Worm (Caenorhabditis elegans) whole organism, L4 larva: ENCODE measurements around the gene D1005.2.

Experiments
- R02D3.7 ChIP-seq: fragments of 150-350 bp; sonication (generic microtip); optimal IDR thresholded peaks from 3 replicates; lab custom pipeline; 2014; ENCODE audit warnings: missing biosample characterization, missing genetic modification characterization
- ZK546.5 ChIP-seq, 2 experiments: sonication (generic microtip); optimal IDR thresholded peaks; 2 replicates each; lab custom pipeline; 2017; ENCODE audit warnings: missing biosample characterization in 2 of 2, missing genetic modification characterization in 2 of 2
- ama-1 ChIP-seq: fragments of 150-350 bp; optimal IDR thresholded peaks from 2 replicates; lab custom pipeline; 2014; ENCODE audit warnings: inconsistent platforms, mixed read lengths
- hmg-1.1 ChIP-seq: fragments of 200-800 bp; sonication (Bioruptor generic); IDR thresholded peaks from 2 replicates; pipeline ENCODE4 v1.3.6; 2022; ENCODE audit warnings: missing genetic modification reagents, missing genetic modification characterization, missing compliant biosample characterization
- lin-1 ChIP-seq: fragments of 200-800 bp; sonication (Bioruptor generic); IDR thresholded peaks from 2 replicates; pipeline ENCODE4 v1.3.6; 2022; ENCODE audit warnings: missing genetic modification reagents, missing genetic modification characterization, missing compliant biosample characterization
- nhr-25 ChIP-seq: sonication (generic microtip); optimal IDR thresholded peaks from 2 replicates; lab custom pipeline; 2017; ENCODE audit warnings: missing genetic modification characterization, mild to moderate bottlenecking, missing compliant biosample characterization, antibody characterized with exemption, moderate library complexity, borderline replicate concordance; ENCODE audit not compliant: insufficient read depth
- php-3 ChIP-seq: fragments of 200-800 bp; sonication (Bioruptor generic); IDR thresholded peaks from 2 replicates; pipeline ENCODE4 v1.3.6; 2022; ENCODE audit warnings: missing genetic modification reagents, missing genetic modification characterization, missing compliant biosample characterization
- pqm-1 ChIP-seq: sonication (generic microtip); optimal IDR thresholded peaks from 2 replicates; lab custom pipeline; 2017; ENCODE audit warnings: missing biosample characterization, missing genetic modification characterization
- unc-39 ChIP-seq: sonication (generic microtip); optimal IDR thresholded peaks from 2 replicates; lab custom pipeline; 2017; ENCODE audit warnings: missing biosample characterization, missing genetic modification characterization
- unc-62 ChIP-seq, 3 experiments: fragments of 150-350 bp in 1 of 3; sonication (generic microtip); optimal IDR thresholded peaks in 2 of 3; peaks in 1 of 3; 1 replicate in 1 of 3; 2 replicates in 2 of 3; lab custom pipeline; 2014 to 2017; ENCODE audit warnings: missing biosample characterization in 3 of 3, missing genetic modification characterization in 3 of 3, missing genetic modification reagents in 3 of 3, missing genotype in 1 of 3

DNA sequence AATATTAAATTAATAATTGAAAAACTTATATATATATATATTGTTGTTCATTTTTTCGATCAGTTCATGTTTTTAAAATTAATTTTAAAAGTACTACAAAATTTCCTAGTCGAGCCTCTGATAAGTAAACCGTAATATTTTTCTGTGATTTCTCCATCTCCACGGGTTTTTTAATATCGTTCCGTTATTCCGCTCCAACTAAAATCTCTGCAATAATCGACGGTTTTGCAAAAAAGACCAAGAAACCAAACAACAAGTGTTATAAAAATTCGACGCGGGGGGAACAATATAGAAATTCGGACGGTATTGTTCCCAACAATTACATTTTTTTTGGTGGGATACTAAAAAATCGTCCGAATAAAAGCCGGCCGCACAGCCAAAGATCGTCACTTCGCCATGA is 43.7 kb downstream of the D1005.2 start, which contains the start of gene F09E10.1:
- TF ChIP-seq lin-1 (GFP tag; lab: Robert Waterston, UW) (no peak), unc-39 (no peak), ama-1 (no peak), R02D3.7 (no peak), nhr-25 (no peak), unc-62 (GFP tag; optimal IDR thresholded peaks at IDR 0.05 in 1 of 2; lab: Kevin White, UChicago) (peak in 1 of 2 experiments; percentile 48), unc-62 (tag; optimal IDR thresholded peaks at IDR 0.05; lab: Kevin White, UChicago) (no peak), pqm-1 (tag; lab: Kevin White, UChicago) (no peak), hmg-1.1 (no peak), ZK546.5 (tag; optimal IDR thresholded peaks at IDR 0.05; lab: Kevin White, UChicago) (no peak), php-3 (GFP tag; lab: Robert Waterston, UW) (no peak)
